Fruit fly (Drosophila melanogaster) whole organism, embryonic: ENCODE data around the gene Nse4.

Source experiments
- Aef1 ChIP-seq: fragments of 200-800 bp; sonication (Bioruptor generic); IDR thresholded peaks from 3 replicates; pipeline ENCODE4 v1.3.6; 2022; ENCODE audit warnings: missing biosample characterization, missing genetic modification characterization
- Blimp-1 ChIP-seq: fragments of 200-800 bp; sonication (Bioruptor generic); optimal IDR thresholded peaks from 3 replicates; lab custom pipeline; 2018; ENCODE audit warnings: missing biosample characterization, missing genetic modification characterization, mild to moderate bottlenecking, moderate library complexity, missing genetic modification reagents
- CG10366 ChIP-seq: fragments of 200-800 bp; sonication (Bioruptor generic); IDR thresholded peaks from 2 replicates; pipeline ENCODE4 v1.3.6; 2022; ENCODE audit warnings: missing biosample characterization, missing genetic modification characterization
- CG10462 ChIP-seq: fragments of 200-800 bp; sonication (Bioruptor generic); optimal IDR thresholded peaks from 2 replicates; lab custom pipeline; 2016; ENCODE audit warnings: missing biosample characterization, missing genetic modification characterization
- CG12299 ChIP-seq: fragments of 200-800 bp; sonication (Bioruptor generic); optimal IDR thresholded peaks from 2 replicates; lab custom pipeline; 2018; ENCODE audit warnings: missing biosample characterization, mild to moderate bottlenecking, missing genetic modification characterization
- CG1233 ChIP-seq: fragments of 200-800 bp; sonication (Bioruptor generic); optimal IDR thresholded peaks from 4 replicates; lab custom pipeline; 2018; ENCODE audit warnings: missing biosample characterization, mild to moderate bottlenecking, missing genetic modification characterization
- CG15479 ChIP-seq: fragments of 200-800 bp; sonication (Bioruptor generic); optimal IDR thresholded peaks from 3 replicates; lab custom pipeline; 2019; ENCODE audit warnings: missing biosample characterization, mild to moderate bottlenecking, missing genetic modification characterization, moderate library complexity
- CG17385 ChIP-seq: fragments of 200-800 bp; sonication (Bioruptor generic); optimal IDR thresholded peaks from 3 replicates; lab custom pipeline; 2018; ENCODE audit warnings: missing biosample characterization, mild to moderate bottlenecking, missing genetic modification characterization
- CG17568 ChIP-seq: fragments of 200-800 bp; sonication (Bioruptor generic); optimal IDR thresholded peaks from 2 replicates; lab custom pipeline; 2018; ENCODE audit warnings: missing biosample characterization, mild to moderate bottlenecking, missing genetic modification characterization, moderate library complexity
- CG17802 ChIP-seq: fragments of 200-800 bp; sonication (Bioruptor generic); optimal IDR thresholded peaks from 2 replicates; lab custom pipeline; 2018; ENCODE audit warnings: missing biosample characterization, mild to moderate bottlenecking, missing genetic modification characterization, moderate library complexity
- CG2199 ChIP-seq: fragments of 200-800 bp; sonication (Bioruptor generic); IDR thresholded peaks from 3 replicates; pipeline ENCODE4 v1.3.6; 2022; ENCODE audit warnings: missing biosample characterization, missing genetic modification characterization
- CG33213 ChIP-seq: fragments of 200-800 bp; sonication (Bioruptor generic); optimal IDR thresholded peaks from 3 replicates; lab custom pipeline; 2016; ENCODE audit warnings: missing biosample characterization, missing genetic modification characterization
- CG33557 ChIP-seq: fragments of 200-800 bp; sonication (Bioruptor generic); optimal IDR thresholded peaks from 2 replicates; lab custom pipeline; 2019; ENCODE audit warnings: missing biosample characterization, mild to moderate bottlenecking, missing genetic modification characterization, moderate library complexity
- CG34376 ChIP-seq: fragments of 200-800 bp; sonication (Bioruptor generic); optimal IDR thresholded peaks from 2 replicates; lab custom pipeline; 2018; ENCODE audit warnings: missing biosample characterization, mild to moderate bottlenecking, missing genetic modification characterization
- CG6791 ChIP-seq: fragments of 200-800 bp; sonication (Bioruptor generic); IDR thresholded peaks from 3 replicates; pipeline ENCODE4 v1.3.6; 2022; ENCODE audit warnings: missing biosample characterization, missing genetic modification characterization; ENCODE audit not compliant: partially characterized antibody
- CG7839 ChIP-seq: fragments of 200-800 bp; sonication (Bioruptor generic); optimal IDR thresholded peaks from 3 replicates; lab custom pipeline; 2018; ENCODE audit warnings: missing biosample characterization, mild to moderate bottlenecking, missing genetic modification characterization, moderate library complexity
- CG7987 ChIP-seq: fragments of 200-800 bp; sonication (Bioruptor generic); optimal IDR thresholded peaks from 2 replicates; lab custom pipeline; 2018; ENCODE audit warnings: missing biosample characterization, mild to moderate bottlenecking, missing genetic modification characterization, moderate library complexity
- CG8359 ChIP-seq: fragments of 200-800 bp; sonication (Bioruptor generic); optimal IDR thresholded peaks from 2 replicates; lab custom pipeline; 2017; ENCODE audit warnings: missing biosample characterization, mild to moderate bottlenecking, missing genetic modification characterization, borderline replicate concordance
- CG8478 ChIP-seq: fragments of >200 bp; optimal IDR thresholded peaks from 2 replicates; lab custom pipeline; 2018
- Camta ChIP-seq: fragments of 200-800 bp; sonication (Bioruptor generic); optimal IDR thresholded peaks from 2 replicates; lab custom pipeline; 2016; ENCODE audit warnings: missing biosample characterization, missing genetic modification characterization
- CkIIα-i1 ChIP-seq: fragments of 200-800 bp; sonication (Bioruptor generic); IDR thresholded peaks from 2 replicates; pipeline ENCODE4 v1.3.6; 2022; ENCODE audit warnings: missing biosample characterization, missing genetic modification characterization
- D ChIP-seq, 2 experiments: fragments of 200-800 bp in 1 of 2; fragments of >200 bp in 1 of 2; sonication (Bioruptor generic) in 1 of 2; optimal IDR thresholded peaks; 2 replicates in 1 of 2; 3 replicates in 1 of 2; lab custom pipeline; 2017; ENCODE audit warnings: mild to moderate bottlenecking in 1 of 2, missing biosample characterization in 1 of 2, missing genetic modification characterization in 1 of 2, missing genetic modification reagents in 1 of 2
- Dll ChIP-seq: fragments of 200-800 bp; sonication (Bioruptor generic); IDR thresholded peaks from 4 replicates; pipeline ENCODE4 v1.3.6; 2022; ENCODE audit warnings: missing biosample characterization, missing genetic modification characterization; ENCODE audit not compliant: partially characterized antibody
- E2f1 ChIP-seq: fragments of 200-800 bp; sonication (Bioruptor generic); IDR thresholded peaks from 2 replicates; pipeline ENCODE4 v1.3.6; 2022; ENCODE audit warnings: missing biosample characterization, missing genetic modification characterization
- E2f2 ChIP-seq: fragments of 200-800 bp; sonication (Bioruptor generic); IDR thresholded peaks from 2 replicates; pipeline ENCODE4 v1.3.6; 2022; ENCODE audit warnings: missing biosample characterization, missing genetic modification characterization
- HLH54F ChIP-seq: fragments of 200-800 bp; sonication (Bioruptor generic); optimal IDR thresholded peaks from 3 replicates; lab custom pipeline; 2016; ENCODE audit warnings: missing biosample characterization, missing genetic modification characterization
- Hey ChIP-seq: fragments of 200-800 bp; sonication (Bioruptor generic); optimal IDR thresholded peaks from 3 replicates; lab custom pipeline; 2018; ENCODE audit warnings: missing biosample characterization, mild to moderate bottlenecking, missing genetic modification characterization
- Hmr ChIP-seq: fragments of 200-800 bp; sonication (Bioruptor generic); optimal IDR thresholded peaks from 3 replicates; lab custom pipeline; 2017; ENCODE audit warnings: mild to moderate bottlenecking, missing biosample characterization, missing genetic modification reagents, missing genetic modification characterization
- Hr3 ChIP-seq: fragments of 200-800 bp; sonication (Bioruptor generic); optimal IDR thresholded peaks from 3 replicates; lab custom pipeline; 2016; ENCODE audit warnings: missing biosample characterization, missing genetic modification characterization
- Neu2 ChIP-seq: fragments of 200-800 bp; sonication (Bioruptor generic); optimal IDR thresholded peaks from 3 replicates; lab custom pipeline; 2016; ENCODE audit warnings: missing biosample characterization, missing genetic modification characterization, borderline replicate concordance
- Nf-YA ChIP-seq: fragments of 200-800 bp; sonication (Bioruptor generic); IDR thresholded peaks from 2 replicates; pipeline ENCODE4 v1.3.6; 2022; ENCODE audit warnings: missing biosample characterization, missing genetic modification characterization
- PHDP ChIP-seq: fragments of 200-800 bp; sonication (Bioruptor generic); optimal IDR thresholded peaks from 3 replicates; lab custom pipeline; 2018; ENCODE audit warnings: missing biosample characterization, mild to moderate bottlenecking, missing genetic modification characterization, moderate library complexity
- YL-1 ChIP-seq: fragments of 200-800 bp; sonication (Bioruptor generic); optimal IDR thresholded peaks from 3 replicates; lab custom pipeline; 2017; ENCODE audit warnings: missing biosample characterization, mild to moderate bottlenecking, missing genetic modification characterization
- ap ChIP-seq: fragments of 200-800 bp; sonication (Bioruptor generic); IDR thresholded peaks from 2 replicates; pipeline ENCODE4 v1.3.6; 2022; ENCODE audit warnings: missing biosample characterization, missing genetic modification characterization
- br ChIP-seq: fragments of >200 bp; optimal IDR thresholded peaks from 2 replicates; lab custom pipeline; 2017
- cas ChIP-seq: fragments of 200-800 bp; sonication (Bioruptor generic); IDR thresholded peaks from 2 replicates; pipeline ENCODE4 v1.3.6; 2022; ENCODE audit warnings: missing biosample characterization, missing genetic modification characterization
- gce ChIP-seq: fragments of 200-800 bp; sonication (Bioruptor generic); IDR thresholded peaks from 3 replicates; pipeline ENCODE4 v1.3.6; 2022; ENCODE audit warnings: missing biosample characterization, missing genetic modification characterization
- gt ChIP-seq: fragments of 200-800 bp; sonication (Bioruptor generic); IDR thresholded peaks from 2 replicates; pipeline ENCODE4 v1.3.6; 2022; ENCODE audit warnings: missing biosample characterization, missing genetic modification characterization
- kay ChIP-seq: fragments of 200-800 bp; sonication (Bioruptor generic); optimal IDR thresholded peaks from 2 replicates; lab custom pipeline; 2016; ENCODE audit warnings: missing biosample characterization, missing genetic modification characterization
- klu ChIP-seq: fragments of 200-800 bp; sonication (Bioruptor generic); IDR thresholded peaks from 2 replicates; pipeline ENCODE4 v1.3.6; 2022; ENCODE audit warnings: missing biosample characterization, missing genetic modification characterization
- nom ChIP-seq: fragments of 200-800 bp; sonication (Bioruptor generic); optimal IDR thresholded peaks from 2 replicates; lab custom pipeline; 2017; ENCODE audit warnings: missing biosample characterization, missing genetic modification characterization, mild to moderate bottlenecking, moderate library complexity, missing genetic modification reagents
- otp ChIP-seq: fragments of 200-800 bp; sonication (Bioruptor generic); IDR thresholded peaks from 3 replicates; pipeline ENCODE4, ENCODE4 v1.3.6; 2022; ENCODE audit warnings: missing biosample characterization, missing genetic modification characterization
- ro ChIP-seq: fragments of 200-800 bp; sonication (Bioruptor generic); IDR thresholded peaks from 2 replicates; pipeline ENCODE4 v1.3.6; 2022; ENCODE audit warnings: missing biosample characterization, missing genetic modification characterization
- run ChIP-seq: fragments of 200-800 bp; sonication (Bioruptor generic); optimal IDR thresholded peaks from 3 replicates; lab custom pipeline; 2018; ENCODE audit warnings: missing biosample characterization, mild to moderate bottlenecking, missing genetic modification characterization
- salm ChIP-seq: fragments of 200-800 bp; sonication (Bioruptor generic); optimal IDR thresholded peaks from 2 replicates; lab custom pipeline; 2018; ENCODE audit warnings: missing biosample characterization, mild to moderate bottlenecking, missing genetic modification characterization
- schlank ChIP-seq: fragments of 200-800 bp; sonication (Bioruptor generic); optimal IDR thresholded peaks from 2 replicates; lab custom pipeline; 2018; ENCODE audit warnings: missing biosample characterization, mild to moderate bottlenecking, missing genetic modification characterization
- sug ChIP-seq: fragments of 200-800 bp; optimal IDR thresholded peaks from 2 replicates; lab custom pipeline; 2019; ENCODE audit warnings: missing biosample characterization, mild to moderate bottlenecking, missing genetic modification characterization, moderate library complexity
- tna ChIP-seq: fragments of 200-800 bp; sonication (Bioruptor generic); IDR thresholded peaks from 2 replicates; pipeline ENCODE4 v1.3.6; 2022; ENCODE audit warnings: missing biosample characterization, missing genetic modification characterization; ENCODE audit not compliant: partially characterized antibody
- zen2 ChIP-seq: fragments of 200-800 bp; sonication (Bioruptor generic); IDR thresholded peaks from 3 replicates; pipeline ENCODE4 v1.3.6; 2022; ENCODE audit warnings: missing biosample characterization, missing genetic modification characterization; ENCODE audit not compliant: partially characterized antibody

The Nse4 gene

dm6 chr2L:10430802-10431476 lies 8.3 kb upstream of the Nse4 start, which contains the start of the genes Bug22 and TfIIB (continued):
- TF ChIP-seq nom: peak; percentile 62
- TF ChIP-seq Blimp-1 (GFP tag; lab: Kevin White, UChicago): no peak
- TF ChIP-seq Dll (GFP tag; lab: Robert Waterston, UW): peak; percentile 55; the same call in 2 of the 4 replicates
- TF ChIP-seq CG1233 (GFP tag; lab: Kevin White, UChicago): peak; percentile 66
- TF ChIP-seq CG15479: no peak
- no peak for TF ChIP-seq CG2199 (GFP tag; lab: Robert Waterston, UW)
- peak; percentile 74 for TF ChIP-seq CG10366
- no peak for TF ChIP-seq klu (GFP tag; lab: Robert Waterston, UW)
- TF ChIP-seq CG17802 (tag; lab: Kevin White, UChicago): peak; percentile 84
- no peak for TF ChIP-seq D (optimal IDR thresholded peaks at IDR 0.05; lab: Kevin White, UChicago)
- TF ChIP-seq D (GFP tag; optimal IDR thresholded peaks at IDR 0.05; lab: Kevin White, UChicago): peak; percentile 23
- no peak for TF ChIP-seq gt
- TF ChIP-seq Camta (GFP tag; lab: Kevin White, UChicago): peak; percentile 53
- TF ChIP-seq CG17568 (GFP tag; lab: Kevin White, UChicago): no peak
- TF ChIP-seq schlank (tag; lab: Kevin White, UChicago): peak; percentile 33
- TF ChIP-seq br (lab: Kevin White, UChicago): no peak
- TF ChIP-seq gce (GFP tag; lab: Robert Waterston, UW): no peak
- no peak for TF ChIP-seq CG8478 (lab: Kevin White, UChicago)
- no peak for TF ChIP-seq CG7839
- TF ChIP-seq Hey (tag; lab: Kevin White, UChicago): no peak
- peak; percentile 41; the same call in 1 of the 2 replicates for TF ChIP-seq E2f2 (GFP tag; lab: Robert Waterston, UW)
- peak; percentile 73 for TF ChIP-seq PHDP (tag; lab: Kevin White, UChicago)
- TF ChIP-seq CG33557 (GFP tag; lab: Kevin White, UChicago): peak; percentile 26
- TF ChIP-seq ap (GFP tag; lab: Robert Waterston, UW): no peak
- peak; percentile 36 for TF ChIP-seq kay (GFP tag; lab: Kevin White, UChicago)
- peak; percentile 37 for TF ChIP-seq CG10462 (GFP tag; lab: Kevin White, UChicago)
- no peak for TF ChIP-seq Nf-YA (GFP tag; lab: Robert Waterston, UW)
- no peak for TF ChIP-seq ro (GFP tag; lab: Robert Waterston, UW)
- peak; percentile 75 for TF ChIP-seq sug (tag; lab: Kevin White, UChicago)
- peak; percentile 25 for TF ChIP-seq CG7987 (GFP tag; lab: Kevin White, UChicago)
- TF ChIP-seq CG17385: peak; percentile 66
- no peak for TF ChIP-seq zen2 (GFP tag; lab: Robert Waterston, UW)
- peak; percentile 28 for TF ChIP-seq CG12299 (tag; lab: Kevin White, UChicago)
- peak; percentile 35 for TF ChIP-seq CG33213 (GFP tag; lab: Kevin White, UChicago)
- TF ChIP-seq cas (GFP tag; lab: Robert Waterston, UW): no peak
- TF ChIP-seq run: no peak
- peak; percentile 73 for TF ChIP-seq Hr3 (GFP tag; lab: Kevin White, UChicago)
- peak; percentile 17 for TF ChIP-seq salm (tag; lab: Kevin White, UChicago)
- TF ChIP-seq otp (GFP tag; lab: Robert Waterston, UW): peak; percentile 78; the same call in 2 of the 3 replicates
- no peak for TF ChIP-seq Hmr (GFP tag; lab: Kevin White, UChicago)
- peak; percentile 22; the same call in 1 of the 3 replicates for TF ChIP-seq CG6791 (GFP tag; lab: Robert Waterston, UW)
- TF ChIP-seq E2f1 (GFP tag; lab: Robert Waterston, UW): 0 out of 2 replicates have a peak, but pooled peaks have one; percentile 12
- TF ChIP-seq Aef1 (GFP tag; lab: Robert Waterston, UW): peak; percentile 66; the same call in 2 of the 3 replicates
- TF ChIP-seq tna (GFP tag; lab: Robert Waterston, UW): no peak
- peak; percentile 34 for TF ChIP-seq YL-1 (GFP tag; lab: Kevin White, UChicago)
- TF ChIP-seq CG8359: no peak
- no peak for TF ChIP-seq CkIIα-i1
- TF ChIP-seq CG34376 (GFP tag; lab: Kevin White, UChicago): peak; percentile 41
- TF ChIP-seq HLH54F (GFP tag; lab: Kevin White, UChicago): peak; percentile 83
- no peak for TF ChIP-seq Neu2 (GFP tag; lab: Kevin White, UChicago)
